Fruit fly (Drosophila melanogaster) whole organism, embryonic: ENCODE data around the gene Nepl20.

Experiments
- CG10321 ChIP-seq: fragments of 200-800 bp; sonication (Bioruptor generic); IDR thresholded peaks from 2 replicates; pipeline ENCODE4 v1.3.6; 2022; ENCODE audit warnings: missing biosample characterization, missing genetic modification characterization
- CG10462 ChIP-seq: fragments of 200-800 bp; sonication (Bioruptor generic); optimal IDR thresholded peaks from 2 replicates; lab custom pipeline; 2016; ENCODE audit warnings: missing biosample characterization, missing genetic modification characterization
- CG10959 ChIP-seq: fragments of 200-800 bp; sonication (Bioruptor generic); IDR thresholded peaks from 2 replicates; pipeline ENCODE4 v1.3.6; 2022; ENCODE audit warnings: missing biosample characterization, missing genetic modification characterization
- CG12769 ChIP-seq: fragments of 200-800 bp; sonication (Bioruptor generic); optimal IDR thresholded peaks from 2 replicates; lab custom pipeline; 2019; ENCODE audit warnings: missing biosample characterization, mild to moderate bottlenecking, missing genetic modification characterization, moderate library complexity
- CG14667 ChIP-seq: fragments of 200-800 bp; sonication (Bioruptor generic); IDR thresholded peaks from 2 replicates; pipeline ENCODE4 v1.3.6; 2022; ENCODE audit warnings: missing biosample characterization, missing genetic modification characterization
- CG14860 ChIP-seq: fragments of 200-800 bp; sonication (Bioruptor generic); IDR thresholded peaks from 3 replicates; pipeline ENCODE4 v1.3.6; 2022; ENCODE audit warnings: missing biosample characterization, missing genetic modification characterization; ENCODE audit not compliant: partially characterized antibody
- CG14965 ChIP-seq: fragments of 200-800 bp; sonication (Bioruptor generic); optimal IDR thresholded peaks from 2 replicates; lab custom pipeline; 2016; ENCODE audit warnings: missing biosample characterization, missing genetic modification characterization, borderline replicate concordance
- CG18011 ChIP-seq: fragments of 200-800 bp; sonication (Bioruptor generic); optimal IDR thresholded peaks from 2 replicates; lab custom pipeline; 2017; ENCODE audit warnings: missing biosample characterization, missing genetic modification characterization, mild to moderate bottlenecking, moderate library complexity, missing genotype
- CG18619 ChIP-seq: fragments of 200-800 bp; sonication (Bioruptor generic); optimal IDR thresholded peaks from 3 replicates; lab custom pipeline; 2017; ENCODE audit warnings: missing biosample characterization, mild to moderate bottlenecking, missing genetic modification characterization
- CG2712 ChIP-seq: fragments of 200-800 bp; optimal IDR thresholded peaks from 3 replicates; lab custom pipeline; 2019; ENCODE audit warnings: missing biosample characterization, mild to moderate bottlenecking, missing genetic modification characterization, moderate library complexity
- CG30020 ChIP-seq: fragments of 200-800 bp; optimal IDR thresholded peaks from 2 replicates; lab custom pipeline; 2019; ENCODE audit warnings: missing biosample characterization, mild to moderate bottlenecking, missing genetic modification characterization, moderate library complexity
- CG33557 ChIP-seq: fragments of 200-800 bp; sonication (Bioruptor generic); optimal IDR thresholded peaks from 2 replicates; lab custom pipeline; 2019; ENCODE audit warnings: missing biosample characterization, mild to moderate bottlenecking, missing genetic modification characterization, moderate library complexity
- CG34224 ChIP-seq: fragments of 200-800 bp; sonication (Bioruptor generic); IDR thresholded peaks from 3 replicates; pipeline ENCODE4 v1.3.6; 2022; ENCODE audit warnings: missing biosample characterization, missing genetic modification characterization; ENCODE audit not compliant: partially characterized antibody
- CG42726 ChIP-seq: fragments of 200-800 bp; sonication (Bioruptor generic); IDR thresholded peaks from 2 replicates; pipeline ENCODE4 v1.3.6; 2022; ENCODE audit warnings: missing biosample characterization, missing genetic modification characterization; ENCODE audit not compliant: partially characterized antibody
- CG6272 ChIP-seq: fragments of 200-800 bp; sonication (Bioruptor generic); IDR thresholded peaks from 2 replicates; pipeline ENCODE4 v1.3.6; 2022; ENCODE audit warnings: missing biosample characterization, missing genetic modification characterization
- CG6813 ChIP-seq: fragments of 200-800 bp; sonication (Bioruptor generic); optimal IDR thresholded peaks from 2 replicates; lab custom pipeline; 2017; ENCODE audit warnings: missing biosample characterization, missing genetic modification characterization, mild to moderate bottlenecking, moderate library complexity, missing genetic modification reagents
- CG8924 ChIP-seq: fragments of 200-800 bp; optimal IDR thresholded peaks from 3 replicates; lab custom pipeline; 2019; ENCODE audit warnings: missing biosample characterization, mild to moderate bottlenecking, missing genetic modification characterization, moderate library complexity
- CG9797 ChIP-seq: fragments of 200-800 bp; sonication (Bioruptor generic); optimal IDR thresholded peaks from 3 replicates; lab custom pipeline; 2018; ENCODE audit warnings: missing biosample characterization, mild to moderate bottlenecking, missing genetic modification characterization
- D19A ChIP-seq: fragments of 200-800 bp; optimal IDR thresholded peaks from 3 replicates; lab custom pipeline; 2019; ENCODE audit warnings: missing biosample characterization, mild to moderate bottlenecking, missing genetic modification characterization, moderate library complexity
- Deaf1 ChIP-seq: fragments of 200-800 bp; optimal IDR thresholded peaks from 3 replicates; lab custom pipeline; 2019; ENCODE audit warnings: missing biosample characterization, mild to moderate bottlenecking, missing genetic modification characterization, moderate library complexity
- ERR ChIP-seq: fragments of 200-800 bp; sonication (Bioruptor generic); optimal IDR thresholded peaks from 2 replicates; lab custom pipeline; 2016; ENCODE audit warnings: missing biosample characterization, missing genetic modification characterization
- Gug ChIP-seq: fragments of 200-800 bp; sonication (Bioruptor generic); IDR thresholded peaks from 4 replicates; pipeline ENCODE4 v1.3.6; 2022; ENCODE audit warnings: missing biosample characterization, missing genetic modification characterization
- HHEX ChIP-seq: fragments of 200-800 bp; sonication (Bioruptor generic); optimal IDR thresholded peaks from 3 replicates; lab custom pipeline; 2017; ENCODE audit warnings: missing biosample characterization, mild to moderate bottlenecking, missing genetic modification characterization, missing genetic modification reagents
- HLH4C ChIP-seq: fragments of 200-800 bp; sonication (Bioruptor generic); IDR thresholded peaks from 3 replicates; pipeline ENCODE4 v1.3.6; 2022; ENCODE audit warnings: missing biosample characterization, missing genetic modification characterization; ENCODE audit not compliant: partially characterized antibody
- Hey ChIP-seq: fragments of 200-800 bp; sonication (Bioruptor generic); optimal IDR thresholded peaks from 3 replicates; lab custom pipeline; 2018; ENCODE audit warnings: missing biosample characterization, mild to moderate bottlenecking, missing genetic modification characterization
- HmgZ ChIP-seq: fragments of 200-800 bp; sonication (Bioruptor generic); optimal IDR thresholded peaks from 2 replicates; lab custom pipeline; 2018; ENCODE audit warnings: missing biosample characterization, mild to moderate bottlenecking, missing genetic modification characterization
- Jarid2 ChIP-seq: fragments of 200-800 bp; sonication (Bioruptor generic); optimal IDR thresholded peaks from 3 replicates; lab custom pipeline; 2017; ENCODE audit warnings: mild to moderate bottlenecking, missing biosample characterization, missing genetic modification reagents, missing genetic modification characterization
- Neu2 ChIP-seq: fragments of 200-800 bp; sonication (Bioruptor generic); optimal IDR thresholded peaks from 3 replicates; lab custom pipeline; 2016; ENCODE audit warnings: missing biosample characterization, missing genetic modification characterization, borderline replicate concordance
- Optix ChIP-seq: fragments of 200-800 bp; sonication (Bioruptor generic); IDR thresholded peaks from 3 replicates; pipeline ENCODE4 v1.3.6; 2022; ENCODE audit warnings: missing biosample characterization, missing genetic modification characterization
- Stat92E ChIP-seq, 3 experiments: fragments of >200 bp in 2 of 3; fragments of 200-800 bp in 1 of 3; sonication (Bioruptor generic) in 1 of 3; optimal IDR thresholded peaks; 2 replicates each; lab custom pipeline; 2017 to 2019; ENCODE audit warnings: missing biosample characterization in 3 of 3, missing genetic modification characterization in 3 of 3, mild to moderate bottlenecking in 1 of 3, moderate library complexity in 1 of 3
- TFAM ChIP-seq: fragments of 200-800 bp; sonication (Bioruptor generic); optimal IDR thresholded peaks from 2 replicates; lab custom pipeline; 2017; ENCODE audit warnings: missing biosample characterization, missing genetic modification characterization, inconsistent platforms
- ara ChIP-seq: fragments of 200-800 bp; sonication (Bioruptor generic); IDR thresholded peaks from 2 replicates; pipeline ENCODE4 v1.3.6; 2022; ENCODE audit warnings: missing biosample characterization, missing genetic modification characterization
- chinmo ChIP-seq: fragments of 200-800 bp; sonication (Bioruptor generic); IDR thresholded peaks from 4 replicates; pipeline ENCODE4 v1.3.6; 2022; ENCODE audit warnings: missing biosample characterization, missing genetic modification characterization; ENCODE audit not compliant: partially characterized antibody
- chm ChIP-seq: fragments of 200-800 bp; sonication (Bioruptor generic); IDR thresholded peaks from 2 replicates; pipeline ENCODE4 v1.3.6; 2022; ENCODE audit warnings: missing biosample characterization, missing genetic modification characterization
- cwo ChIP-seq: fragments of 200-800 bp; sonication (Bioruptor generic); optimal IDR thresholded peaks from 3 replicates; lab custom pipeline; 2017; ENCODE audit warnings: missing biosample characterization, missing genetic modification characterization, mild to moderate bottlenecking, moderate library complexity, missing genetic modification reagents
- dimm ChIP-seq: fragments of 200-800 bp; sonication (Bioruptor generic); IDR thresholded peaks from 2 replicates; pipeline ENCODE4 v1.3.6; 2022; ENCODE audit warnings: missing biosample characterization, missing genetic modification characterization
- gce ChIP-seq: fragments of 200-800 bp; sonication (Bioruptor generic); IDR thresholded peaks from 3 replicates; pipeline ENCODE4 v1.3.6; 2022; ENCODE audit warnings: missing biosample characterization, missing genetic modification characterization
- gem ChIP-seq: fragments of 200-800 bp; sonication (Bioruptor generic); optimal IDR thresholded peaks from 2 replicates; lab custom pipeline; 2019; ENCODE audit warnings: missing biosample characterization, mild to moderate bottlenecking, missing genetic modification characterization, moderate library complexity
- maf-S ChIP-seq: fragments of 200-800 bp; sonication (Bioruptor generic); optimal IDR thresholded peaks from 2 replicates; lab custom pipeline; 2016; ENCODE audit warnings: missing biosample characterization, missing genetic modification characterization
- nau ChIP-seq: fragments of 200-800 bp; sonication (Bioruptor generic); optimal IDR thresholded peaks from 3 replicates; lab custom pipeline; 2017; ENCODE audit warnings: missing biosample characterization, mild to moderate bottlenecking, missing genetic modification characterization, missing genetic modification reagents
- nerfin-1 ChIP-seq: fragments of 200-800 bp; sonication (Bioruptor generic); optimal IDR thresholded peaks from 3 replicates; lab custom pipeline; 2019; ENCODE audit warnings: missing biosample characterization, mild to moderate bottlenecking, missing genetic modification characterization, moderate library complexity
- oc ChIP-seq: fragments of 200-800 bp; sonication (Bioruptor generic); optimal IDR thresholded peaks from 2 replicates; lab custom pipeline; 2018; ENCODE audit warnings: missing biosample characterization, mild to moderate bottlenecking, missing genetic modification characterization, moderate library complexity
- pum ChIP-seq: fragments of 200-800 bp; sonication (Bioruptor generic); optimal IDR thresholded peaks from 2 replicates; lab custom pipeline; 2016; ENCODE audit warnings: missing biosample characterization, missing genetic modification characterization
- sna ChIP-seq: fragments of 200-800 bp; sonication (Bioruptor generic); IDR thresholded peaks from 2 replicates; pipeline ENCODE4 v1.3.6; 2022; ENCODE audit warnings: missing biosample characterization, missing genetic modification characterization; ENCODE audit not compliant: partially characterized antibody
- sob ChIP-seq: fragments of 200-800 bp; sonication (Bioruptor generic); IDR thresholded peaks from 2 replicates; pipeline ENCODE4 v1.3.6; 2022; ENCODE audit warnings: missing biosample characterization, missing genetic modification characterization
- toy ChIP-seq: fragments of 200-800 bp; sonication (Bioruptor generic); IDR thresholded peaks from 2 replicates; pipeline ENCODE4 v1.3.6; 2022; ENCODE audit warnings: missing biosample characterization, missing genetic modification characterization
- wek ChIP-seq: fragments of 200-800 bp; sonication (Bioruptor generic); optimal IDR thresholded peaks from 3 replicates; lab custom pipeline; 2018; ENCODE audit warnings: missing biosample characterization, mild to moderate bottlenecking, missing genetic modification characterization, moderate library complexity

Gene Nepl20

dm6 chr3R:28880066-28880842, at the start of gene Nepl20, which contains the start of gene Nepl19 (continued):
- peak; percentile 70 for TF ChIP-seq D19A (tag; lab: Kevin White, UChicago)
- no peak for TF ChIP-seq TFAM (GFP tag; lab: Kevin White, UChicago)
- peak; percentile 83 for TF ChIP-seq chm (GFP tag; lab: Robert Waterston, UW)
- TF ChIP-seq CG9797 (GFP tag; lab: Kevin White, UChicago), result no peak
- no peak for TF ChIP-seq HLH4C (GFP tag; lab: Robert Waterston, UW)
- TF ChIP-seq Stat92E (GFP tag; optimal IDR thresholded peaks at IDR 0.05; lab: Kevin White, UChicago), result no peak
- peak; percentile 88 for TF ChIP-seq sob (GFP tag; lab: Robert Waterston, UW)
- peak; percentile 58; the same call in 3 of the 4 replicates for TF ChIP-seq Gug (GFP tag; lab: Robert Waterston, UW)
- TF ChIP-seq chinmo (GFP tag; lab: Robert Waterston, UW), result no peak
- no peak for TF ChIP-seq CG18011 (GFP tag; lab: Kevin White, UChicago)
- TF ChIP-seq CG14667 (GFP tag; lab: Robert Waterston, UW), result peak; percentile 71
- TF ChIP-seq CG10462 (GFP tag; lab: Kevin White, UChicago), result peak; percentile 55
- peak; percentile 70 for TF ChIP-seq HmgZ (tag; lab: Kevin White, UChicago)
- peak; percentile 60 for TF ChIP-seq nerfin-1 (tag; lab: Kevin White, UChicago)
- peak; percentile 72 for TF ChIP-seq CG10959 (GFP tag; lab: Robert Waterston, UW)
- TF ChIP-seq wek (GFP tag; lab: Kevin White, UChicago), result peak; percentile 21
- TF ChIP-seq maf-S (GFP tag; lab: Kevin White, UChicago), result no peak
- TF ChIP-seq oc (tag; lab: Kevin White, UChicago), result no peak
- TF ChIP-seq Optix (GFP tag; lab: Robert Waterston, UW), result peak; percentile 82
- peak; percentile 87 for TF ChIP-seq ara
- TF ChIP-seq CG2712 (tag; lab: Kevin White, UChicago), result peak; percentile 87
- TF ChIP-seq CG14860 (GFP tag; lab: Robert Waterston, UW), result no peak
- peak; percentile 27 for TF ChIP-seq ERR
- peak; percentile 40; the same call in 1 of the 2 replicates for TF ChIP-seq dimm (GFP tag; lab: Robert Waterston, UW)
- TF ChIP-seq sna (GFP tag; lab: Robert Waterston, UW), result no peak
- TF ChIP-seq CG33557 (GFP tag; lab: Kevin White, UChicago), result peak; percentile 23
- TF ChIP-seq CG14965 (GFP tag; lab: Kevin White, UChicago), result no peak
- no peak for TF ChIP-seq CG10321 (GFP tag; lab: Robert Waterston, UW)
- TF ChIP-seq Jarid2 (GFP tag; lab: Kevin White, UChicago), result peak; percentile 30
- peak; percentile 59 for TF ChIP-seq pum (GFP tag; lab: Kevin White, UChicago)
- TF ChIP-seq CG8924, result peak; percentile 81
- peak; percentile 86 for TF ChIP-seq cwo (GFP tag; lab: Kevin White, UChicago)
- peak; percentile 44 for TF ChIP-seq Deaf1 (tag; lab: Kevin White, UChicago)
- TF ChIP-seq CG12769 (tag; lab: Kevin White, UChicago), result no peak
- TF ChIP-seq CG42726 (GFP tag; lab: Robert Waterston, UW), result no peak
- no peak for TF ChIP-seq nau (GFP tag; lab: Kevin White, UChicago)
- TF ChIP-seq gem (tag; lab: Kevin White, UChicago), result peak; percentile 88
- peak; percentile 72 for TF ChIP-seq CG6813
- peak; percentile 81 for TF ChIP-seq HHEX
- no peak for TF ChIP-seq CG30020 (tag; lab: Kevin White, UChicago)
- TF ChIP-seq CG34224 (GFP tag; lab: Robert Waterston, UW), result no peak
- peak; percentile 78 for TF ChIP-seq gce (GFP tag; lab: Robert Waterston, UW)
- peak; percentile 41; the same call in 1 of the 2 replicates for TF ChIP-seq toy (GFP tag; lab: Robert Waterston, UW)
- TF ChIP-seq Hey (tag; lab: Kevin White, UChicago), result no peak
- TF ChIP-seq CG18619 (GFP tag; lab: Kevin White, UChicago), result peak; percentile 64
- no peak for TF ChIP-seq Neu2
- TF ChIP-seq CG6272 (GFP tag; lab: Robert Waterston, UW), result peak; percentile 77
